Fruit fly (Drosophila melanogaster): ENCODE measurements around the gene Sirup.

dm6 chr2L:7984889-7985514 lies 13.7 kb upstream of the Sirup start:
- TF ChIP-seq Sin3A (optimal IDR thresholded peaks at IDR 0.05) (no peak), ttk (optimal IDR thresholded peaks at IDR 0.05) (no peak), h (optimal IDR thresholded peaks at IDR 0.05) (no peak)
